Worm (Caenorhabditis elegans) whole organism, midembryonic: ENCODE data around the gene C39D10.1.

Source experiments
- flt-1 ChIP-seq: fragments of 200-800 bp; sonication (Bioruptor generic); IDR thresholded peaks from 2 replicates; pipeline ENCODE4 v1.3.6; 2022; ENCODE audit warnings: missing genetic modification characterization, missing compliant biosample characterization
- med-1 ChIP-seq: sonication (generic microtip); optimal IDR thresholded peaks from 2 replicates; lab custom pipeline; 2017; ENCODE audit warnings: missing genetic modification characterization, mild to moderate bottlenecking, missing compliant biosample characterization, antibody characterized with exemption, missing genetic modification reagents; ENCODE audit not compliant: insufficient read depth

- no peak for TF ChIP-seq med-1 (GFP tag; lab: Kevin White, UChicago)
- no peak for TF ChIP-seq flt-1 (GFP tag; lab: Robert Waterston, UW)
Observed at ce11 chrX:7952226-7953062, 45.7 kb downstream of the C39D10.1 start.
